Worm (Caenorhabditis elegans) whole organism, L4/young adult: ENCODE measurements around the gene algn-14.

Source experiments
- W03F9.2 ChIP-seq: fragments of 150-350 bp; optimal IDR thresholded peaks from 2 replicates; lab custom pipeline; 2014; ENCODE audit warnings: missing biosample characterization, missing genetic modification characterization
- him-1 ChIP-seq: sonication (generic microtip); optimal IDR thresholded peaks from 2 replicates; lab custom pipeline; 2016; ENCODE audit warnings: missing genotype, missing genetic modification reagents, missing genetic modification characterization, missing compliant biosample characterization

DNA sequence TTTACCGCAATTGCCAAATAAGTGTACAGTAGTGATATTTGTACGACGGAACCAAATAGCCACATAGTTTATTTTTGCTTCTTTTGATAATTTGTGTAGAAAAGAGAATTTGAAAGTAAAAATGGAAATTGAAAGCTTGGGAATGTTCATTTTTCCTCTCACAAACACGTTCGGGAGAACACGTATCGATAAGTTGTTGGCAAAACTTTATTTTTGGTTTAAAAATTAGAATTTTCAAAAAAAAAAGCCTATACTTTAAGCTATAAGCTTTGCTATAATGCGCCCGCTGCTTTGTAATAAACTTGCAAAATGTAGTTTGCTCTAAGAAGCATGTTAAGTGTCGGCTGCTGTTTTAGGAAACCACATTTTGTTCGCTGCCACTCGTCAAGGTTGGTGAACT is 47.9 kb downstream of the algn-14 start, which contains the start of gene Y37E11AR.7:
- TF ChIP-seq W03F9.2 (no peak), him-1 (no peak)
